Worm (Caenorhabditis elegans) whole organism, L1 larva: ENCODE results near the gene C39E6.2.

ENCODE experiments used
- aly-2 ChIP-seq: fragments of 150-350 bp; optimal IDR thresholded peaks from 2 replicates; lab custom pipeline; 2014; ENCODE audit warnings: missing biosample characterization, missing genetic modification characterization
- ceh-63 ChIP-seq: fragments of 200-800 bp; sonication (Bioruptor generic); optimal IDR thresholded peaks from 2 replicates; lab custom pipeline; 2018; ENCODE audit warnings: mild to moderate bottlenecking, missing genetic modification characterization, missing compliant biosample characterization
- dpl-1 ChIP-seq, 3 experiments: fragments of 150-350 bp in 2 of 3; sonication (generic microtip) in 1 of 3; optimal IDR thresholded peaks; 2 replicates each; lab custom pipeline; 2014 to 2017; ENCODE audit warnings: missing biosample characterization in 3 of 3, missing genetic modification characterization in 3 of 3, missing genetic modification reagents in 3 of 3
- egl-13 ChIP-seq: sonication (generic microtip); optimal IDR thresholded peaks from 2 replicates; lab custom pipeline; 2016; ENCODE audit warnings: missing genotype, missing genetic modification reagents, missing genetic modification characterization, missing compliant biosample characterization
- egl-27 ChIP-seq, 2 experiments: fragments of 150-350 bp in 1 of 2; sonication (generic microtip); optimal IDR thresholded peaks; 3 replicates each; lab custom pipeline; 2017 to 2018; ENCODE audit warnings: missing biosample characterization in 2 of 2, missing genetic modification characterization in 2 of 2, missing genetic modification reagents in 2 of 2
- elt-2 ChIP-seq: sonication (generic microtip); optimal IDR thresholded peaks from 2 replicates; lab custom pipeline; 2016; ENCODE audit warnings: missing genetic modification characterization, mild to moderate bottlenecking, inconsistent platforms, missing compliant biosample characterization, missing genetic modification reagents
- elt-3 ChIP-seq, 6 experiments: fragments of 150-350 bp in 1 of 6; sonication (generic microtip); optimal IDR thresholded peaks; 2 replicates each; lab custom pipeline; 2017 to 2018; ENCODE audit warnings: missing biosample characterization in 6 of 6, missing genetic modification characterization in 6 of 6, inconsistent platforms in 1 of 6
- ets-5 ChIP-seq: fragments of 200-800 bp; sonication (Bioruptor generic); IDR thresholded peaks from 2 replicates; pipeline ENCODE4 v1.3.6; 2022; ENCODE audit warnings: missing genetic modification characterization, missing compliant biosample characterization
- fkh-4 ChIP-seq: sonication (generic microtip); optimal IDR thresholded peaks from 2 replicates; lab custom pipeline; 2016; ENCODE audit warnings: missing compliant biosample characterization, missing genetic modification characterization, borderline replicate concordance
- fkh-8 ChIP-seq: sonication (generic microtip); optimal IDR thresholded peaks from 2 replicates; lab custom pipeline; 2016; ENCODE audit warnings: mild to moderate bottlenecking, missing genetic modification characterization, missing compliant biosample characterization
- hlh-17 ChIP-seq: fragments of 200-800 bp; sonication (Bioruptor generic); optimal IDR thresholded peaks from 2 replicates; lab custom pipeline; 2018; ENCODE audit warnings: missing genetic modification characterization, mild to moderate bottlenecking, missing compliant biosample characterization, moderate library complexity, borderline replicate concordance
- lin-14 ChIP-seq: fragments of 200-800 bp; sonication (Bioruptor generic); optimal IDR thresholded peaks from 2 replicates; lab custom pipeline; 2018; ENCODE audit warnings: mild to moderate bottlenecking, missing genetic modification characterization, moderate library complexity, missing compliant biosample characterization
- lsy-2 ChIP-seq, 2 experiments: fragments of 150-350 bp; optimal IDR thresholded peaks; 2 replicates each; lab custom pipeline; 2014; ENCODE audit warnings: missing biosample characterization in 2 of 2, missing genetic modification characterization in 2 of 2
- nhr-12 ChIP-seq: sonication (generic microtip); optimal IDR thresholded peaks from 2 replicates; lab custom pipeline; 2017; ENCODE audit warnings: missing biosample characterization, missing genetic modification characterization
- nhr-19 ChIP-seq: fragments of 200-800 bp; sonication (Bioruptor generic); conservative IDR thresholded peaks from 2 replicates; pipeline ENCODE4 v1.3.6; 2022; ENCODE audit warnings: missing genetic modification characterization, missing compliant biosample characterization
- nhr-20 ChIP-seq: sonication (generic microtip); optimal IDR thresholded peaks from 2 replicates; lab custom pipeline; 2016; ENCODE audit warnings: mild to moderate bottlenecking, missing genetic modification characterization, missing compliant biosample characterization
- nhr-71 ChIP-seq: sonication (generic microtip); optimal IDR thresholded peaks from 2 replicates; lab custom pipeline; 2016; ENCODE audit warnings: mild to moderate bottlenecking, missing genetic modification characterization, moderate library complexity, missing compliant biosample characterization
- nhr-77 ChIP-seq: fragments of 150-350 bp; optimal IDR thresholded peaks from 2 replicates; lab custom pipeline; 2014; ENCODE audit warnings: missing biosample characterization, missing genetic modification characterization
- pag-3 ChIP-seq: sonication (generic microtip); optimal IDR thresholded peaks from 2 replicates; lab custom pipeline; 2017; ENCODE audit warnings: missing genetic modification characterization, mild to moderate bottlenecking, missing compliant biosample characterization, antibody characterized with exemption, borderline replicate concordance; ENCODE audit not compliant: insufficient read depth
- pax-3 ChIP-seq: fragments of 200-800 bp; sonication (Bioruptor generic); optimal IDR thresholded peaks from 2 replicates; lab custom pipeline; 2018; ENCODE audit warnings: mild to moderate bottlenecking, missing genetic modification characterization, moderate library complexity, missing compliant biosample characterization
- rnt-1 ChIP-seq: sonication (generic microtip); optimal IDR thresholded peaks from 2 replicates; lab custom pipeline; 2016; ENCODE audit warnings: mild to moderate bottlenecking, missing genetic modification characterization, moderate library complexity, missing compliant biosample characterization
- snu-23 ChIP-seq: sonication (generic microtip); optimal IDR thresholded peaks from 2 replicates; lab custom pipeline; 2016; ENCODE audit warnings: missing genetic modification characterization, missing compliant biosample characterization
- sptf-1 ChIP-seq: fragments of 150-350 bp; optimal IDR thresholded peaks from 2 replicates; lab custom pipeline; 2014; ENCODE audit warnings: missing biosample characterization, missing genetic modification characterization
- swsn-7 ChIP-seq: sonication (generic microtip); optimal IDR thresholded peaks from 2 replicates; lab custom pipeline; 2016; ENCODE audit warnings: missing genetic modification characterization, missing compliant biosample characterization
- tlp-1 ChIP-seq: fragments of 150-350 bp; optimal IDR thresholded peaks from 2 replicates; lab custom pipeline; 2014; ENCODE audit warnings: missing biosample characterization, missing genetic modification characterization
- unc-130 ChIP-seq: fragments of 150-350 bp; optimal IDR thresholded peaks from 2 replicates; lab custom pipeline; 2017; ENCODE audit warnings: missing biosample characterization, missing genetic modification characterization, inconsistent platforms
- unc-30 ChIP-seq: sonication (generic microtip); optimal IDR thresholded peaks from 2 replicates; lab custom pipeline; 2017; ENCODE audit warnings: missing biosample characterization, missing genetic modification characterization
- vab-15 ChIP-seq: sonication (generic microtip); optimal IDR thresholded peaks from 2 replicates; lab custom pipeline; 2017; ENCODE audit warnings: missing genotype, mild to moderate bottlenecking, missing genetic modification characterization, missing compliant biosample characterization
- xbp-1 ChIP-seq: sonication (generic microtip); optimal IDR thresholded peaks from 2 replicates; lab custom pipeline; 2016; ENCODE audit warnings: missing genetic modification characterization, missing compliant biosample characterization
- ztf-4 ChIP-seq: fragments of 150-350 bp; optimal IDR thresholded peaks from 2 replicates; lab custom pipeline; 2014; ENCODE audit warnings: missing biosample characterization, missing genetic modification characterization

C39E6.2 gene

DNA sequence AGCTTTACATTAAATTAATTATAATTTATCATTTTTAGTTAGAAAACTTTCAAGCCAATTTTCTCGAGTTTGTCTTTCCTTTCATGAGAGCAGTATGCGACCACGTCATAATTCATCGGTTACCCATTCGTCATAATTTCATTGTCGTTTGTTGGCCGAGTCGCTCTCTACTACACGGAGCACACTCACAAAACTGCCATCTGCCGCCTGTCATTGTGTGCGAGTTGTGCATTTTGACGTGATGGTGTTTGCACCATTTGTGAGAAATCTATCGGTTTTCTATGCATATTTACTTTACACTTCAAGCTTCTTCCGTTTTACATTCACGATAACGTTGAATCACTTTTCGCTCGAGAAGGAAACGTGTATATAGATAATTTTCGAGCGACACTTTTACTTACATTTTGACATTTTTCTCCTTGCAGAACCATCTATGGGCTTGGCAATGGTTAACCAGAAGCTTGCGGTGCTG, 48.1 kb downstream of the C39E6.2 start, which contains the start of gene dhhc-10 (continued):
- TF ChIP-seq swsn-7, result peak; percentile 61
- TF ChIP-seq pax-3 (tag; lab: Kevin White, UChicago), result no peak
- TF ChIP-seq fkh-8, result no peak
- TF ChIP-seq egl-27 (tag; optimal IDR thresholded peaks at IDR 0.05; lab: Kevin White, UChicago), result no peak
- TF ChIP-seq unc-130, result peak; percentile 22
- peak; percentile 53 for TF ChIP-seq snu-23 (GFP tag; lab: Kevin White, UChicago)
- peak; percentile 91 for TF ChIP-seq elt-2 (tag; lab: Kevin White, UChicago)
- peak; percentile 72 for TF ChIP-seq xbp-1 (tag; lab: Kevin White, UChicago)
- peak in 2 of 3 experiments; percentile 27 to 28 for TF ChIP-seq dpl-1 (GFP tag; optimal IDR thresholded peaks at IDR 0.05; lab: Kevin White, UChicago)
- TF ChIP-seq lsy-2 (tag; optimal IDR thresholded peaks at IDR 0.05; lab: Kevin White, UChicago), result peak; percentile 50 to 73
- TF ChIP-seq aly-2 (tag; lab: Kevin White, UChicago), result no peak
- TF ChIP-seq egl-13, result no peak
- no peak for TF ChIP-seq ztf-4
- no peak for TF ChIP-seq ets-5 (GFP tag; lab: Robert Waterston, UW)
- 0 out of 2 replicates have a peak, but pooled peaks have one; percentile 20 for TF ChIP-seq nhr-19
- TF ChIP-seq hlh-17, result no peak
- no peak for TF ChIP-seq ceh-63 (GFP tag; lab: Kevin White, UChicago)
- no peak for TF ChIP-seq unc-30
- no peak for TF ChIP-seq sptf-1 (tag; lab: Kevin White, UChicago)
- TF ChIP-seq pag-3 (tag; lab: Kevin White, UChicago), result no peak
- peak; percentile 77 for TF ChIP-seq rnt-1 (tag; lab: Kevin White, UChicago)
- no peak for TF ChIP-seq fkh-4 (tag; lab: Kevin White, UChicago)
- TF ChIP-seq nhr-77 (tag; lab: Kevin White, UChicago), result peak; percentile 7

DNA sequence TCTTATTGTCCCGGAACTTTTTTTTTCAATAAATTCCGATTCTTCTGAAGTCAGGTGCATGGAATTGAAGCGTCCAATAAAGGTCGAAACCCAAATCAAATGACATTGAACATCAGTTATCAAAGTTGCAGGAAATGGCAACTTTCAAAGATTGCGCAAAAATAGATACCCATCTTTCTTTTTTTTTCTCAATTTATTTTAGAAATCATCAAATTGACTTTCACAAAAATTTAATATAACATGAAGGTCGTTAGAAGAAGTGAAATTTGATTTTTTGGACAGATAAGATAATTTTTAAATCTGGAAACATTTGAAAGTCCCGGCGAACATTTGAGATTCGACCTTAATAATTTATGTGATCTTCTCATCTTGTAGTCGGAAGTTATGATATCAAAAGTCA, 49.3 kb downstream of the C39E6.2 start:
- TF ChIP-seq rnt-1 (tag; lab: Kevin White, UChicago) (no peak), vab-15 (tag; lab: Kevin White, UChicago) (no peak), elt-3 (tag; optimal IDR thresholded peaks at IDR 0.05; lab: Kevin White, UChicago) (peak in 1 of 6 experiments; percentile 23), nhr-71 (tag; lab: Kevin White, UChicago) (peak; percentile 33), nhr-12 (tag; lab: Kevin White, UChicago) (no peak), lin-14 (GFP tag; lab: Kevin White, UChicago) (peak; percentile 56), nhr-20 (tag; lab: Kevin White, UChicago) (peak; percentile 34)

DNA sequence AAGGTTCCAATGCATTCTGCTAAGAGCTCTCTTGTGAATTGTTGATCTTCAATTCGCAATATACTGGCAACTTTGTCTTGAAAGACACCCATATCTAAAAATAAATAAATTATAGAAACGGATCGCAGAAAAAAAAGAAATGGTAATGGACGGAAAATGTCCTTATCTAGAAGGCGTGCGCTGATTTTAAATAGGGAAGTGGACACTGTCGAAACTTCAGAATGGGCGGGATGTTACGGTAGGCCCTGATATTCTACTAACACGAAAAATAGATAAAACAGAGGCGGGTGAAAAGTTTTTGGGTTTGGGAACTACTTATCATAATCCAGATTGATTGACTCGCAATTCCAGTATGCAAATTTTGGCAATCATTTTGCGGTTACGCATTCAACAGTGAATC, 50.0 kb downstream of the C39E6.2 start, which contains the start of gene aqp-8:
Gene aqp-8 (minus strand): TSS at position 101 of the 400 bp plus-strand sequence.
- TF ChIP-seq nhr-20 (tag; lab: Kevin White, UChicago), result no peak
- TF ChIP-seq tlp-1, result no peak
